Worm (Caenorhabditis elegans): Measurements from ENCODE around the gene B0457.6.

DNA sequence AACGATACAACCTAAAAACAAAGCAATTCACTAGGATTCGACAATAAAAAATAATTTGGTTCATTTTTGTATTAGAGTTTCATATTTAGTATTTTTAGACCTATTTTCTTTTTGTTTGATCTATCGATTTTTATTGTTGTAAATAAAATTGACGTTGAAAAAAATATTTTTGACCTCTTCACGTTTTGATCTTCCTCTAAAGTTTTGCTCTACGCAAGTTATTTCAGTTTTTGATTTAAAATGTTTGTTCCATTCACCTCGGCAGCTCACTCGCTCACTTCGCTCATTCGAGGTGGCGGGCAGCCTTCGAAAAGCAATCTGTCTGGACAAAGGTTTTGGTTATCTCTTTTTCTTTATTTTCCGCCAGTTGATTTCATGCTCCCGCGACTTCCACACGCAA lies 8.5 kb downstream of the B0457.6 start, which contains the start of gene enol-1:
- no peak for TF ChIP-seq nhr-237 (tag; optimal IDR thresholded peaks at IDR 0.05)
- TF ChIP-seq blmp-1 (tag; optimal IDR thresholded peaks at IDR 0.05), result no peak
- TF ChIP-seq lsy-2 (tag; optimal IDR thresholded peaks at IDR 0.05), result no peak
- no peak for TF ChIP-seq mab-5 (tag; optimal IDR thresholded peaks at IDR 0.05)
